Fruit fly (Drosophila melanogaster) whole organism, prepupa: ENCODE results near the gene CG33493.

Source experiments
- Blimp-1 ChIP-seq: fragments of 200-800 bp; sonication (Bioruptor generic); optimal IDR thresholded peaks from 3 replicates; lab custom pipeline; 2017; ENCODE audit warnings: missing biosample characterization, missing genetic modification characterization, mild to moderate bottlenecking, moderate library complexity, missing genetic modification reagents
- CG10631 ChIP-seq: fragments of 200-800 bp; sonication (Bioruptor generic); optimal IDR thresholded peaks from 2 replicates; lab custom pipeline; 2016; ENCODE audit warnings: missing biosample characterization, missing genetic modification characterization
- CG10669 ChIP-seq: fragments of 200-800 bp; sonication (Bioruptor generic); optimal IDR thresholded peaks from 3 replicates; lab custom pipeline; 2018; ENCODE audit warnings: missing biosample characterization, mild to moderate bottlenecking, missing genetic modification characterization, moderate library complexity
- CG11762 ChIP-seq: fragments of 200-800 bp; sonication (Bioruptor generic); optimal IDR thresholded peaks from 3 replicates; lab custom pipeline; 2016; ENCODE audit warnings: missing biosample characterization, missing genetic modification characterization; ENCODE audit not compliant: insufficient read depth
- CG11902 ChIP-seq: fragments of 200-800 bp; sonication (Bioruptor generic); optimal IDR thresholded peaks from 3 replicates; lab custom pipeline; 2016; ENCODE audit warnings: missing biosample characterization, missing genetic modification characterization
- CG15336 ChIP-seq: fragments of 200-800 bp; sonication (Bioruptor generic); IDR thresholded peaks from 2 replicates; pipeline ENCODE4 v1.3.6; 2022; ENCODE audit warnings: missing biosample characterization, missing genetic modification characterization
- CG1621 ChIP-seq: fragments of 200-800 bp; sonication (Bioruptor generic); optimal IDR thresholded peaks from 3 replicates; lab custom pipeline; 2018; ENCODE audit warnings: missing biosample characterization, mild to moderate bottlenecking, missing genetic modification characterization
- CG3032 ChIP-seq: fragments of 200-800 bp; optimal IDR thresholded peaks from 2 replicates; lab custom pipeline; 2019; ENCODE audit warnings: missing biosample characterization, mild to moderate bottlenecking, missing genetic modification characterization, moderate library complexity
- CG31627 ChIP-seq: fragments of 200-800 bp; sonication (Bioruptor generic); optimal IDR thresholded peaks from 3 replicates; lab custom pipeline; 2016; ENCODE audit warnings: missing biosample characterization, missing genetic modification characterization
- CG32006 ChIP-seq: fragments of 200-800 bp; sonication (Bioruptor generic); optimal IDR thresholded peaks from 3 replicates; lab custom pipeline; 2017; ENCODE audit warnings: missing biosample characterization, mild to moderate bottlenecking, missing genetic modification characterization
- CG3919 ChIP-seq: fragments of 200-800 bp; sonication (Bioruptor generic); optimal IDR thresholded peaks from 3 replicates; lab custom pipeline; 2016; ENCODE audit warnings: missing biosample characterization, missing genetic modification characterization
- CG4318 ChIP-seq: fragments of 200-800 bp; sonication (Bioruptor generic); optimal IDR thresholded peaks from 3 replicates; lab custom pipeline; 2017; ENCODE audit warnings: missing biosample characterization, mild to moderate bottlenecking, missing genetic modification characterization
- CG6276 ChIP-seq: fragments of 200-800 bp; sonication (Bioruptor generic); optimal IDR thresholded peaks from 2 replicates; lab custom pipeline; 2017; ENCODE audit warnings: missing biosample characterization, mild to moderate bottlenecking, missing genetic modification characterization
- CG6792 ChIP-seq: fragments of 200-800 bp; sonication (Bioruptor generic); optimal IDR thresholded peaks from 3 replicates; lab custom pipeline; 2016; ENCODE audit warnings: missing biosample characterization, missing genetic modification characterization
- CG6808 ChIP-seq: fragments of 200-800 bp; sonication (Bioruptor generic); optimal IDR thresholded peaks from 3 replicates; lab custom pipeline; 2017; ENCODE audit warnings: missing biosample characterization, missing genetic modification characterization, mild to moderate bottlenecking, moderate library complexity, missing genetic modification reagents
- CG7368 ChIP-seq: fragments of 200-800 bp; sonication (Bioruptor generic); optimal IDR thresholded peaks from 3 replicates; lab custom pipeline; 2016; ENCODE audit warnings: missing biosample characterization, missing genetic modification characterization
- CG8119 ChIP-seq: fragments of 200-800 bp; sonication (Bioruptor generic); IDR thresholded peaks from 3 replicates; pipeline ENCODE4 v1.3.6; 2022; ENCODE audit warnings: missing biosample characterization, missing genetic modification characterization
- CG8319 ChIP-seq: fragments of 200-800 bp; sonication (Bioruptor generic); optimal IDR thresholded peaks from 3 replicates; lab custom pipeline; 2016; ENCODE audit warnings: missing biosample characterization, missing genetic modification characterization
- CG8632 ChIP-seq: fragments of 200-800 bp; sonication (Bioruptor generic); optimal IDR thresholded peaks from 3 replicates; lab custom pipeline; 2016; ENCODE audit warnings: missing biosample characterization, missing genetic modification characterization
- CG9139 ChIP-seq: fragments of 200-800 bp; sonication (Bioruptor generic); optimal IDR thresholded peaks from 3 replicates; lab custom pipeline; 2017; ENCODE audit warnings: missing biosample characterization, mild to moderate bottlenecking, missing genetic modification characterization
- Ets21C ChIP-seq: fragments of 200-800 bp; sonication (Bioruptor generic); optimal IDR thresholded peaks from 3 replicates; lab custom pipeline; 2016; ENCODE audit warnings: missing biosample characterization, missing genetic modification characterization
- Ets96B ChIP-seq: fragments of 200-800 bp; optimal IDR thresholded peaks from 2 replicates; lab custom pipeline; 2019; ENCODE audit warnings: missing biosample characterization, mild to moderate bottlenecking, missing genetic modification characterization, moderate library complexity
- Hr4 ChIP-seq: fragments of 200-800 bp; sonication (Bioruptor generic); optimal IDR thresholded peaks from 3 replicates; lab custom pipeline; 2016; ENCODE audit warnings: missing biosample characterization, missing genetic modification characterization
- Lpt ChIP-seq: fragments of 200-800 bp; sonication (Bioruptor generic); optimal IDR thresholded peaks from 3 replicates; lab custom pipeline; 2016; ENCODE audit warnings: missing biosample characterization, missing genetic modification characterization
- Met ChIP-seq: fragments of 200-800 bp; sonication (Bioruptor generic); optimal IDR thresholded peaks from 3 replicates; lab custom pipeline; 2016; ENCODE audit warnings: missing biosample characterization, missing genetic modification characterization
- OdsH ChIP-seq: fragments of 200-800 bp; sonication (Bioruptor generic); optimal IDR thresholded peaks from 3 replicates; lab custom pipeline; 2016; ENCODE audit warnings: missing biosample characterization, missing genetic modification characterization
- Sox102F ChIP-seq: fragments of 200-800 bp; sonication (Bioruptor generic); optimal IDR thresholded peaks from 2 replicates; lab custom pipeline; 2016; ENCODE audit warnings: missing biosample characterization, mild to moderate bottlenecking, missing genetic modification characterization
- Sox14 ChIP-seq: fragments of 200-800 bp; sonication (Bioruptor generic); optimal IDR thresholded peaks from 3 replicates; lab custom pipeline; 2016; ENCODE audit warnings: missing biosample characterization, missing genetic modification characterization
- Sox15 ChIP-seq: fragments of 200-800 bp; sonication (Bioruptor generic); optimal IDR thresholded peaks from 3 replicates; lab custom pipeline; 2016; ENCODE audit warnings: missing biosample characterization, missing genetic modification characterization
- acj6 ChIP-seq: fragments of 200-800 bp; sonication (Bioruptor generic); optimal IDR thresholded peaks from 3 replicates; lab custom pipeline; 2016; ENCODE audit warnings: missing biosample characterization, missing genetic modification characterization
- cyc ChIP-seq: fragments of 200-800 bp; sonication (Bioruptor generic); optimal IDR thresholded peaks from 3 replicates; lab custom pipeline; 2016; ENCODE audit warnings: missing biosample characterization, missing genetic modification characterization
- dac ChIP-seq: fragments of 200-800 bp; sonication (Bioruptor generic); optimal IDR thresholded peaks from 2 replicates; lab custom pipeline; 2017; ENCODE audit warnings: missing biosample characterization, mild to moderate bottlenecking, missing genetic modification characterization
- dsx ChIP-seq: fragments of 200-800 bp; optimal IDR thresholded peaks from 3 replicates; lab custom pipeline; 2019; ENCODE audit warnings: missing biosample characterization, mild to moderate bottlenecking, missing genetic modification characterization, moderate library complexity; ENCODE audit not compliant: poor library complexity, severe bottlenecking
- fd59A ChIP-seq: fragments of 200-800 bp; sonication (Bioruptor generic); optimal IDR thresholded peaks from 2 replicates; lab custom pipeline; 2017; ENCODE audit warnings: missing biosample characterization, mild to moderate bottlenecking, missing genetic modification characterization, missing genetic modification reagents
- fd85E ChIP-seq: fragments of 200-800 bp; sonication (Bioruptor generic); optimal IDR thresholded peaks from 3 replicates; lab custom pipeline; 2016; ENCODE audit warnings: missing biosample characterization, missing genetic modification characterization
- fkh ChIP-seq: fragments of 200-800 bp; sonication (Bioruptor generic); optimal IDR thresholded peaks from 3 replicates; lab custom pipeline; 2017; ENCODE audit warnings: missing biosample characterization, mild to moderate bottlenecking, missing genetic modification characterization, moderate library complexity
- lz ChIP-seq: fragments of 200-800 bp; sonication (Bioruptor generic); optimal IDR thresholded peaks from 3 replicates; lab custom pipeline; 2016; ENCODE audit warnings: missing biosample characterization, missing genetic modification characterization
- salr ChIP-seq, 2 experiments: fragments of 200-800 bp; sonication (Bioruptor generic); optimal IDR thresholded peaks; 3 replicates each; lab custom pipeline; 2016 to 2018; ENCODE audit warnings: missing biosample characterization in 2 of 2, missing genetic modification characterization in 2 of 2, mild to moderate bottlenecking in 1 of 2
- spab ChIP-seq: fragments of 200-800 bp; sonication (Bioruptor generic); optimal IDR thresholded peaks from 2 replicates; lab custom pipeline; 2017; ENCODE audit warnings: missing biosample characterization, mild to moderate bottlenecking, missing genetic modification characterization, missing genetic modification reagents
- ss ChIP-seq, 2 experiments: fragments of 200-800 bp; sonication (Bioruptor generic); optimal IDR thresholded peaks; 2 replicates in 1 of 2; 3 replicates in 1 of 2; lab custom pipeline; 2017 to 2018; ENCODE audit warnings: mild to moderate bottlenecking in 2 of 2, missing biosample characterization in 2 of 2, missing genetic modification characterization in 2 of 2, moderate library complexity in 1 of 2
- svp ChIP-seq: fragments of 200-800 bp; sonication (Bioruptor generic); peaks from one replicate; lab custom pipeline; 2016; ENCODE audit warnings: missing biosample characterization, missing genetic modification characterization
- topi ChIP-seq: fragments of 200-800 bp; sonication (Bioruptor generic); optimal IDR thresholded peaks from 3 replicates; lab custom pipeline; 2016; ENCODE audit warnings: missing biosample characterization, missing genetic modification characterization

The CG33493 gene

DNA sequence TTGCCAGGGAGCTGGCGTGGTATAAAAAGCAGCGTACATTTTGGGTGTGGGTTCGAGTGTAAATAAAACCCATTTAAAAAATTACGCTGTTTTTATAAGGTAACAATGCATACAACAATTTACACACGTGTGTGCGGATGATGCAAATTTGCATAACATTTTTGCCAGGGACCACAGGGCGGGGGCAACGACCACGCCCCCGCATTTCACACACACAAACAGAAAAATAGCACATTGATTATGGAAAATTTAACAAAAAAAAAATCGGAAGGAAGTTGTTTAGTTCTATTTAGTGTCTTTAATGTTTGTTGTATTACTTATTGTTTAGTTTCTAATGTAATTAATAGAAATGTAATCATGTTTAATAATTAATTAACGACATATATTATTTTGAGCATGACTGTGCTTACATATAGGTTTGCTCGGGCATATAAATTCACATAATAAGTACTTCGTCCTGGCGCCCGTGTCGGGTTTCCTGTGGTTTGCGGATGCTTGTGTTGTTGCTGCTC lies 11.6 kb upstream of the CG33493 start (continued):
- TF ChIP-seq fkh, result no peak
- TF ChIP-seq salr (GFP tag; optimal IDR thresholded peaks at IDR 0.05; lab: Kevin White, UChicago), result no peak
- TF ChIP-seq spab, result peak; percentile 30
- peak; percentile 23 for TF ChIP-seq OdsH (GFP tag; lab: Kevin White, UChicago)
- TF ChIP-seq CG7368, result no peak
- TF ChIP-seq CG10631 (GFP tag; lab: Kevin White, UChicago), result peak; percentile 11
- no peak for TF ChIP-seq CG9139 (GFP tag; lab: Kevin White, UChicago)
- no peak for TF ChIP-seq CG1621 (tag; lab: Kevin White, UChicago)
- TF ChIP-seq cyc, result no peak
- TF ChIP-seq fd59A (GFP tag; lab: Kevin White, UChicago), result peak; percentile 18
- TF ChIP-seq CG6792 (GFP tag; lab: Kevin White, UChicago), result peak; percentile 13
- TF ChIP-seq CG10669 (GFP tag; lab: Kevin White, UChicago), result peak; percentile 34
- TF ChIP-seq CG15336 (GFP tag; lab: Robert Waterston, UW), result peak; percentile 40
- TF ChIP-seq ss (GFP tag; optimal IDR thresholded peaks at IDR 0.05; lab: Kevin White, UChicago), result peak in 1 of 2 experiments; percentile 51

DNA sequence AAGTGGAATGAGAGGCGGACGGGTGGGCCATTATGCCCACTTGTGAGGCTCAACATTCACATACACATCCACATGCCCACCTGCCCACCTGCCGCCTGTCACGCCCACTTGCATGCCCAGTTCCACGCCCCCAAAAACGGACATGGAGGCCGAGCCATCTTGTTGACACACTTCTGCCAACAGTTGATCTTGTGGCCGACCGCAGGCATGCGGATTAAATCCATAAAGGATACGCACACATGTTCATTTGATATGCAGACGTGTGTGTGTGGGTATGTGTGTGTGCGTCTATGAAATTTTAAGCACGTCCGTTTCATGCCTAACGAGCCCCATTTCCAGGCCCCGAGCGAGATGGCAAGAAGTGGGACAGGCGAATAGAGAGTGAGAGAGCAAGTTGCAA lies 9.2 kb upstream of the CG33493 start:
- no peak for TF ChIP-seq CG6276 (GFP tag; lab: Kevin White, UChicago)
- TF ChIP-seq fd85E (GFP tag; lab: Kevin White, UChicago), result no peak
- no peak for TF ChIP-seq OdsH (GFP tag; lab: Kevin White, UChicago)
- TF ChIP-seq ss (GFP tag; optimal IDR thresholded peaks at IDR 0.05; lab: Kevin White, UChicago), result no peak
- no peak for TF ChIP-seq CG8632 (GFP tag; lab: Kevin White, UChicago)

DNA sequence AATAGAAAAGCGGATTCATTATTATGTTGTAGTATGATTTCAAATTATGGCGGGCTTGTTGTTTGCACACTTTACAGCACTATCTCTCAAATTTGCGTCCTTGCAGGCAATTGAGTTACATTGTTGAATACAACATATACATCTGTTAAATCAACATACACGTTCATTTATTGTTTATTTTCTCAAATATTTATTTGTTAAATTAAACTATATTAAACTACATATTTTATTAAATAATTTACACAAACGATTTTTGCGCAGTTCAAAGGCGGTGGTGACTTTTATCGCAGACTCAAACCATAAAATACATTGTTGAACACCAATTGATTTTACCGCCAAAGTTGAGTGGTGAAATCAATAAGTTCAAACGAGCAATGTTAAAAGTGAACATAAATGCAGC lies 5.2 kb upstream of the CG33493 start:
- no peak for TF ChIP-seq CG31627
- no peak for TF ChIP-seq salr (GFP tag; optimal IDR thresholded peaks at IDR 0.05; lab: Kevin White, UChicago)
- TF ChIP-seq Hr4 (GFP tag; lab: Kevin White, UChicago), result no peak
- TF ChIP-seq topi (GFP tag; lab: Kevin White, UChicago), result no peak
- TF ChIP-seq CG3919, result no peak
- TF ChIP-seq CG8119 (GFP tag; lab: Robert Waterston, UW), result no peak
- TF ChIP-seq ss (GFP tag; optimal IDR thresholded peaks at IDR 0.05; lab: Kevin White, UChicago), result no peak
- TF ChIP-seq Blimp-1, result no peak
- no peak for TF ChIP-seq Sox102F
- TF ChIP-seq CG8319 (GFP tag; lab: Kevin White, UChicago), result no peak
- TF ChIP-seq Lpt, result no peak
- TF ChIP-seq CG10631 (GFP tag; lab: Kevin White, UChicago), result no peak
- no peak for TF ChIP-seq CG6808 (GFP tag; lab: Kevin White, UChicago)
- no peak for TF ChIP-seq CG6792 (GFP tag; lab: Kevin White, UChicago)
- no peak for TF ChIP-seq CG32006 (GFP tag; lab: Kevin White, UChicago)
- TF ChIP-seq acj6 (GFP tag; lab: Kevin White, UChicago), result no peak
- TF ChIP-seq dsx, result peak; percentile 94
- TF ChIP-seq CG11902 (GFP tag; lab: Kevin White, UChicago), result no peak
- TF ChIP-seq CG3032 (tag; lab: Kevin White, UChicago), result peak; percentile 21
- peak; percentile 29 for TF ChIP-seq fkh
- no peak for TF ChIP-seq CG10669 (GFP tag; lab: Kevin White, UChicago)
- no peak for TF ChIP-seq Sox15
- no peak for TF ChIP-seq CG1621 (tag; lab: Kevin White, UChicago)
- TF ChIP-seq dac (GFP tag; lab: Kevin White, UChicago), result no peak
- TF ChIP-seq Met (GFP tag; lab: Kevin White, UChicago), result no peak
- TF ChIP-seq spab, result no peak
- no peak for TF ChIP-seq Ets96B (tag; lab: Kevin White, UChicago)
- TF ChIP-seq CG6276 (GFP tag; lab: Kevin White, UChicago), result no peak
- no peak for TF ChIP-seq CG4318
- peak; percentile 11 for TF ChIP-seq svp (GFP tag; lab: Kevin White, UChicago)
- no peak for TF ChIP-seq CG11762 (GFP tag; lab: Kevin White, UChicago)
- TF ChIP-seq Ets21C (GFP tag; lab: Kevin White, UChicago), result no peak
- no peak for TF ChIP-seq Sox14 (GFP tag; lab: Kevin White, UChicago)
- TF ChIP-seq lz, result peak; percentile 8
